Fruit fly (Drosophila melanogaster): ENCODE measurements around the gene CG17572.

- TF ChIP-seq topi (GFP tag; optimal IDR thresholded peaks at IDR 0.05) (no peak), Smox (GFP tag; optimal IDR thresholded peaks at IDR 0.05) (no peak), OdsH (GFP tag; optimal IDR thresholded peaks at IDR 0.05) (no peak), spab (GFP tag; optimal IDR thresholded peaks at IDR 0.05) (no peak), CG4318 (GFP tag; optimal IDR thresholded peaks at IDR 0.05) (no peak)
Measured at dm6 chr2L:19053860-19054515, 20.0 kb downstream of the CG17572 start, which contains the start of gene CG10492.

All from whole organism, prepupa.